Worm (Caenorhabditis elegans) whole organism, L3 larva: Measurements from ENCODE around the gene rimb-1.

ENCODE experiments used
- ceh-28 ChIP-seq: fragments of 150-350 bp; optimal IDR thresholded peaks from 2 replicates; lab custom pipeline; 2014; ENCODE audit warnings: missing biosample characterization, missing genetic modification reagents, missing genetic modification characterization
- unc-39 ChIP-seq: sonication (generic microtip); optimal IDR thresholded peaks from 4 replicates; lab custom pipeline; 2017; ENCODE audit warnings: missing biosample characterization, missing genetic modification characterization

DNA sequence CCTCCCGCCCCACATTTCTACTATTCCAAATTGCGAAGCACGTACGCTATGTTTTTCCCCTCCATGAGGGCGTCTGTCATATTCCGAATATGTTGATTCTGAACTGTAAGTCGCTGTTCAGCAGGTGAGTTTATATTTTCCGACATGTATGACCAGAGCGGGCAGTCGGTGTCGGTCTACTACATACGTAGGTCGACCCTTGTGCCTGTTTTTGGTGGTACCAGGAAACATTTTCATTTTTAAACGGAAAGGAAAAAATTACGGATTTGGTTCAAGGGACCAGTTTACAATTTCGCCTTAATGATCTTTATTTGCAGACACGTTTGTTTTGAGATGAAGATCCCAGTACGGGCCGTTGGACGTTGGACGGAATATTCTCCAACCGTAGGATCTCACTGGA lies 29.5 kb upstream of the rimb-1 start, which contains the start of gene Y46E12A.2:
- TF ChIP-seq ceh-28 (tag; lab: Kevin White, UChicago), result no peak
- TF ChIP-seq unc-39 (tag; lab: Kevin White, UChicago), result no peak
